Worm (Caenorhabditis elegans) whole organism, early embryonic: ENCODE measurements around the gene F46B3.7.

Experiments
- B0310.2 ChIP-seq: sonication (generic microtip); optimal IDR thresholded peaks from 2 replicates; lab custom pipeline; 2016; ENCODE audit warnings: mild to moderate bottlenecking, missing genetic modification characterization, missing compliant biosample characterization
- F13C5.2 ChIP-seq: sonication (generic microtip); optimal IDR thresholded peaks from 2 replicates; lab custom pipeline; 2017; ENCODE audit warnings: mild to moderate bottlenecking, missing genetic modification characterization, inconsistent platforms, missing compliant biosample characterization
- aly-1 ChIP-seq: sonication (generic microtip); optimal IDR thresholded peaks from 2 replicates; lab custom pipeline; 2016; ENCODE audit warnings: missing genetic modification characterization, missing compliant biosample characterization
- ama-1 ChIP-seq: fragments of 150-350 bp; optimal IDR thresholded peaks from 2 replicates; lab custom pipeline; 2014
- ceh-13 ChIP-seq: fragments of 200-800 bp; sonication (Bioruptor generic); optimal IDR thresholded peaks from 2 replicates; lab custom pipeline; 2018; ENCODE audit warnings: mild to moderate bottlenecking, missing genetic modification characterization, missing compliant biosample characterization
- ceh-36 ChIP-seq: sonication (generic microtip); optimal IDR thresholded peaks from 2 replicates; lab custom pipeline; 2016; ENCODE audit warnings: missing genetic modification characterization, inconsistent platforms, missing compliant biosample characterization
- ets-7 ChIP-seq: sonication (generic microtip); optimal IDR thresholded peaks from 2 replicates; lab custom pipeline; 2016; ENCODE audit warnings: missing genotype, missing genetic modification characterization, missing compliant biosample characterization
- flt-1 ChIP-seq: fragments of 200-800 bp; sonication (Bioruptor generic); IDR thresholded peaks from 2 replicates; pipeline ENCODE4 v1.3.6; 2022; ENCODE audit warnings: missing genetic modification characterization, missing compliant biosample characterization
- hmbx-1 ChIP-seq: sonication (generic microtip); optimal IDR thresholded peaks from 2 replicates; lab custom pipeline; 2016; ENCODE audit warnings: mild to moderate bottlenecking, missing genetic modification characterization, missing compliant biosample characterization
- hmg-4 ChIP-seq: fragments of 200-800 bp; sonication (Bioruptor generic); optimal IDR thresholded peaks from 2 replicates; lab custom pipeline; 2018; ENCODE audit warnings: mild to moderate bottlenecking, missing genetic modification characterization, missing compliant biosample characterization
- hnd-1 ChIP-seq: sonication (generic microtip); optimal IDR thresholded peaks from 2 replicates; lab custom pipeline; 2016; ENCODE audit warnings: missing genetic modification characterization, missing compliant biosample characterization
- pes-1 ChIP-seq: fragments of 200-800 bp; sonication (Bioruptor generic); IDR thresholded peaks from 2 replicates; pipeline ENCODE4 v1.3.6; 2022; ENCODE audit warnings: missing genetic modification reagents, missing genetic modification characterization, missing compliant biosample characterization
- scrt-1 ChIP-seq: fragments of 200-800 bp; sonication (Bioruptor generic); IDR thresholded peaks from 2 replicates; pipeline ENCODE4 v1.3.6; 2022; ENCODE audit warnings: missing genetic modification characterization, missing compliant biosample characterization
- sea-1 ChIP-seq: fragments of 200-800 bp; sonication (Bioruptor generic); conservative IDR thresholded peaks from 2 replicates; pipeline ENCODE4 v1.3.6; 2022; ENCODE audit warnings: missing genetic modification characterization, missing compliant biosample characterization
- tbx-11 ChIP-seq: fragments of 200-800 bp; sonication (Bioruptor generic); IDR thresholded peaks from 2 replicates; pipeline ENCODE4 v1.3.6; 2022; ENCODE audit warnings: missing genetic modification characterization, missing compliant biosample characterization
- tbx-37 ChIP-seq: fragments of 200-800 bp; sonication (Bioruptor generic); conservative IDR thresholded peaks from 2 replicates; pipeline ENCODE4 v1.3.6; 2022; ENCODE audit warnings: missing genetic modification reagents, missing genetic modification characterization, missing compliant biosample characterization
- tra-4 ChIP-seq: sonication (generic microtip); optimal IDR thresholded peaks from 2 replicates; lab custom pipeline; 2017; ENCODE audit warnings: missing genetic modification characterization, missing compliant biosample characterization

F46B3.7 gene

ce11 chrV:20633619-20634018 lies 15.1 kb upstream of the F46B3.7 start, which contains the start of gene F46B3.15:
Gene F46B3.15, minus strand, starts transcription at chrV:20633719.
- no peak for TF ChIP-seq sea-1 (GFP tag; lab: Robert Waterston, UW)

- TF ChIP-seq pes-1 (no peak), tbx-37 (GFP tag; lab: Robert Waterston, UW) (no peak), ama-1 (lab: Kevin White, UChicago) (no peak), scrt-1 (no peak), ceh-36 (tag; lab: Kevin White, UChicago) (no peak), sea-1 (GFP tag; lab: Robert Waterston, UW) (no peak), flt-1 (GFP tag; lab: Robert Waterston, UW) (no peak), F13C5.2 (tag; lab: Kevin White, UChicago) (no peak), ceh-13 (GFP tag; lab: Kevin White, UChicago) (no peak), aly-1 (tag; lab: Kevin White, UChicago) (no peak), ets-7 (tag; lab: Kevin White, UChicago) (no peak), hmg-4 (GFP tag; lab: Kevin White, UChicago) (no peak), B0310.2 (tag; lab: Kevin White, UChicago) (no peak), hnd-1 (tag; lab: Kevin White, UChicago) (no peak), tbx-11 (GFP tag; lab: Robert Waterston, UW) (no peak)
These were observed 12.7 kb upstream of the F46B3.7 start, which contains the start of gene F46B3.14 for ce11 chrV:20631255-20631654. Gene F46B3.14, minus strand, starts transcription at chrV:20631355.

- no peak for TF ChIP-seq ceh-36 (tag; lab: Kevin White, UChicago)
- no peak for TF ChIP-seq hnd-1 (tag; lab: Kevin White, UChicago)
- TF ChIP-seq ets-7 (tag; lab: Kevin White, UChicago): no peak
- no peak for TF ChIP-seq ama-1 (lab: Kevin White, UChicago)
- TF ChIP-seq hmbx-1 (tag; lab: Kevin White, UChicago): no peak
- no peak for TF ChIP-seq tra-4
- no peak for TF ChIP-seq ceh-13 (GFP tag; lab: Kevin White, UChicago)
- no peak for TF ChIP-seq scrt-1
- TF ChIP-seq aly-1 (tag; lab: Kevin White, UChicago): no peak
- TF ChIP-seq tbx-37 (GFP tag; lab: Robert Waterston, UW): no peak
- TF ChIP-seq sea-1 (GFP tag; lab: Robert Waterston, UW): no peak
- no peak for TF ChIP-seq tbx-11 (GFP tag; lab: Robert Waterston, UW)
- TF ChIP-seq hmg-4 (GFP tag; lab: Kevin White, UChicago): no peak
- TF ChIP-seq flt-1 (GFP tag; lab: Robert Waterston, UW): no peak
- TF ChIP-seq pes-1: no peak
- no peak for TF ChIP-seq B0310.2 (tag; lab: Kevin White, UChicago)
These were observed 7.7 kb upstream of the F46B3.7 start, which contains the start of the genes F46B3.9 and srz-18 for ce11 chrV:20626043-20626761. Gene F46B3.9, minus strand, starts transcription at chrV:20626143. Gene srz-18, plus strand, starts transcription at chrV:20626711.

- TF ChIP-seq hnd-1 (tag; lab: Kevin White, UChicago) (no peak), tbx-37 (GFP tag; lab: Robert Waterston, UW) (no peak), hmg-4 (GFP tag; lab: Kevin White, UChicago) (no peak), F13C5.2 (tag; lab: Kevin White, UChicago) (no peak), ceh-13 (GFP tag; lab: Kevin White, UChicago) (no peak), aly-1 (tag; lab: Kevin White, UChicago) (no peak), ama-1 (lab: Kevin White, UChicago) (no peak), B0310.2 (tag; lab: Kevin White, UChicago) (no peak), pes-1 (no peak), sea-1 (GFP tag; lab: Robert Waterston, UW) (no peak), scrt-1 (no peak), tbx-11 (GFP tag; lab: Robert Waterston, UW) (no peak), hmbx-1 (tag; lab: Kevin White, UChicago) (no peak), ceh-36 (tag; lab: Kevin White, UChicago) (no peak), tra-4 (no peak), flt-1 (GFP tag; lab: Robert Waterston, UW) (no peak), ets-7 (tag; lab: Kevin White, UChicago) (no peak)
These were observed 6.7 kb upstream of the F46B3.7 start for ce11 chrV:20625260-20625659.

- no peak for TF ChIP-seq sea-1 (GFP tag; lab: Robert Waterston, UW)
- TF ChIP-seq hmg-4 (GFP tag; lab: Kevin White, UChicago): no peak
- TF ChIP-seq aly-1 (tag; lab: Kevin White, UChicago): no peak
- TF ChIP-seq ama-1 (lab: Kevin White, UChicago): no peak
- TF ChIP-seq scrt-1: no peak
- no peak for TF ChIP-seq tbx-11 (GFP tag; lab: Robert Waterston, UW)
- no peak for TF ChIP-seq tra-4
- no peak for TF ChIP-seq tbx-37 (GFP tag; lab: Robert Waterston, UW)
- TF ChIP-seq ets-7 (tag; lab: Kevin White, UChicago): no peak
- TF ChIP-seq ceh-36 (tag; lab: Kevin White, UChicago): no peak
- TF ChIP-seq B0310.2 (tag; lab: Kevin White, UChicago): no peak
- no peak for TF ChIP-seq F13C5.2 (tag; lab: Kevin White, UChicago)
- no peak for TF ChIP-seq pes-1
- TF ChIP-seq ceh-13 (GFP tag; lab: Kevin White, UChicago): no peak
- no peak for TF ChIP-seq hnd-1 (tag; lab: Kevin White, UChicago)
- no peak for TF ChIP-seq flt-1 (GFP tag; lab: Robert Waterston, UW)
- no peak for TF ChIP-seq hmbx-1 (tag; lab: Kevin White, UChicago)
These were observed 4.5 kb upstream of the F46B3.7 start, which contains the start of gene F46B3.8 for ce11 chrV:20623060-20623459. Gene F46B3.8, minus strand, starts transcription at chrV:20623160.

DNA sequence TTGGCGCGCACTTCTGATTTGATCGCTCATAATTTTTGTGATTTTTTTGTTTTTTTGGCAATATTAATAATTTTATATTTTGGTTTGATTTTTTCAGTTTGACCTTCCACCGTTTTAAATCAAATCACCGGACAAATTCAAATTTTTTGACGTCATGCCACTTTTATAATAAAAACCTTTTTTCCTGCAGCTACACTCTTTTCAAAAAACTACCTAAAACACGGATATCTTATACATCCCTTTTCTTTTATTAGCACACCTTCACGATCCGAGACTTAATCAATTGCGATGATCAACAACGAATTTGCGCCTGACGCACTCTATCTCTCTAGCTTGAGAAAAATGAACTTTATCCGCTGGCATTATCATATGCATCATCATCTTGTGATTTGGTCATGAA lies 9.0 kb downstream of the F46B3.7 start, which contains the start of gene grd-2:
TSS of gene grd-2 (plus strand) at position 301 of the 400 bp plus-strand sequence.
- TF ChIP-seq tbx-37 (GFP tag; lab: Robert Waterston, UW) (no peak), tbx-11 (GFP tag; lab: Robert Waterston, UW) (no peak), ceh-36 (tag; lab: Kevin White, UChicago) (no peak), hnd-1 (tag; lab: Kevin White, UChicago) (no peak), scrt-1 (no peak), hmg-4 (GFP tag; lab: Kevin White, UChicago) (no peak), hmbx-1 (tag; lab: Kevin White, UChicago) (no peak)
